Fruit fly (Drosophila melanogaster) whole organism, prepupa: Measurements from ENCODE around the gene Sam-S.

ENCODE experiments used
- CG10631 ChIP-seq: fragments of 200-800 bp; sonication (Bioruptor generic); optimal IDR thresholded peaks from 2 replicates; lab custom pipeline; 2016; ENCODE audit warnings: missing biosample characterization, missing genetic modification characterization
- CG11902 ChIP-seq: fragments of 200-800 bp; sonication (Bioruptor generic); optimal IDR thresholded peaks from 3 replicates; lab custom pipeline; 2016; ENCODE audit warnings: missing biosample characterization, missing genetic modification characterization
- CG15336 ChIP-seq: fragments of 200-800 bp; sonication (Bioruptor generic); IDR thresholded peaks from 2 replicates; pipeline ENCODE4 v1.3.6; 2022; ENCODE audit warnings: missing biosample characterization, missing genetic modification characterization
- CG1621 ChIP-seq: fragments of 200-800 bp; sonication (Bioruptor generic); optimal IDR thresholded peaks from 3 replicates; lab custom pipeline; 2018; ENCODE audit warnings: missing biosample characterization, mild to moderate bottlenecking, missing genetic modification characterization
- CG3032 ChIP-seq: fragments of 200-800 bp; optimal IDR thresholded peaks from 2 replicates; lab custom pipeline; 2019; ENCODE audit warnings: missing biosample characterization, mild to moderate bottlenecking, missing genetic modification characterization, moderate library complexity
- CG32006 ChIP-seq: fragments of 200-800 bp; sonication (Bioruptor generic); optimal IDR thresholded peaks from 3 replicates; lab custom pipeline; 2017; ENCODE audit warnings: missing biosample characterization, mild to moderate bottlenecking, missing genetic modification characterization
- CG3919 ChIP-seq: fragments of 200-800 bp; sonication (Bioruptor generic); optimal IDR thresholded peaks from 3 replicates; lab custom pipeline; 2016; ENCODE audit warnings: missing biosample characterization, missing genetic modification characterization
- CG6163 ChIP-seq: fragments of 200-800 bp; sonication (Bioruptor generic); IDR thresholded peaks from 3 replicates; pipeline ENCODE4 v1.3.6; 2022; ENCODE audit warnings: missing biosample characterization, missing genetic modification characterization
- CG6808 ChIP-seq: fragments of 200-800 bp; sonication (Bioruptor generic); optimal IDR thresholded peaks from 3 replicates; lab custom pipeline; 2017; ENCODE audit warnings: missing biosample characterization, missing genetic modification characterization, mild to moderate bottlenecking, moderate library complexity, missing genetic modification reagents
- CG6854 ChIP-seq: fragments of 200-800 bp; sonication (Bioruptor generic); optimal IDR thresholded peaks from 2 replicates; lab custom pipeline; 2017; ENCODE audit warnings: missing biosample characterization, mild to moderate bottlenecking, missing genetic modification characterization
- CG8319 ChIP-seq: fragments of 200-800 bp; sonication (Bioruptor generic); optimal IDR thresholded peaks from 3 replicates; lab custom pipeline; 2016; ENCODE audit warnings: missing biosample characterization, missing genetic modification characterization
- CG9139 ChIP-seq: fragments of 200-800 bp; sonication (Bioruptor generic); optimal IDR thresholded peaks from 3 replicates; lab custom pipeline; 2017; ENCODE audit warnings: missing biosample characterization, mild to moderate bottlenecking, missing genetic modification characterization
- Eip78C ChIP-seq: fragments of 200-800 bp; sonication (Bioruptor generic); peaks from one replicate; lab custom pipeline; 2016; ENCODE audit warnings: missing biosample characterization, missing genetic modification characterization
- Eip93F ChIP-seq: fragments of 200-800 bp; sonication (Bioruptor generic); optimal IDR thresholded peaks from 2 replicates; lab custom pipeline; 2016; ENCODE audit warnings: missing biosample characterization, mild to moderate bottlenecking, missing genetic modification characterization
- Ets21C ChIP-seq: fragments of 200-800 bp; sonication (Bioruptor generic); optimal IDR thresholded peaks from 3 replicates; lab custom pipeline; 2016; ENCODE audit warnings: missing biosample characterization, missing genetic modification characterization
- Ets96B ChIP-seq: fragments of 200-800 bp; optimal IDR thresholded peaks from 2 replicates; lab custom pipeline; 2019; ENCODE audit warnings: missing biosample characterization, mild to moderate bottlenecking, missing genetic modification characterization, moderate library complexity
- Hr4 ChIP-seq: fragments of 200-800 bp; sonication (Bioruptor generic); optimal IDR thresholded peaks from 3 replicates; lab custom pipeline; 2016; ENCODE audit warnings: missing biosample characterization, missing genetic modification characterization
- Met ChIP-seq: fragments of 200-800 bp; sonication (Bioruptor generic); optimal IDR thresholded peaks from 3 replicates; lab custom pipeline; 2016; ENCODE audit warnings: missing biosample characterization, missing genetic modification characterization
- Sox102F ChIP-seq: fragments of 200-800 bp; sonication (Bioruptor generic); optimal IDR thresholded peaks from 2 replicates; lab custom pipeline; 2016; ENCODE audit warnings: missing biosample characterization, mild to moderate bottlenecking, missing genetic modification characterization
- acj6 ChIP-seq: fragments of 200-800 bp; sonication (Bioruptor generic); optimal IDR thresholded peaks from 3 replicates; lab custom pipeline; 2016; ENCODE audit warnings: missing biosample characterization, missing genetic modification characterization
- dac ChIP-seq: fragments of 200-800 bp; sonication (Bioruptor generic); optimal IDR thresholded peaks from 2 replicates; lab custom pipeline; 2017; ENCODE audit warnings: missing biosample characterization, mild to moderate bottlenecking, missing genetic modification characterization
- eg ChIP-seq: fragments of 200-800 bp; sonication (Bioruptor generic); IDR thresholded peaks from 3 replicates; pipeline ENCODE4 v1.3.6; 2022; ENCODE audit warnings: missing biosample characterization, missing genetic modification characterization
- esn ChIP-seq: fragments of 200-800 bp; sonication (Bioruptor generic); optimal IDR thresholded peaks from 2 replicates; lab custom pipeline; 2016; ENCODE audit warnings: missing biosample characterization, mild to moderate bottlenecking, missing genetic modification characterization, moderate library complexity
- fd59A ChIP-seq: fragments of 200-800 bp; sonication (Bioruptor generic); optimal IDR thresholded peaks from 2 replicates; lab custom pipeline; 2017; ENCODE audit warnings: missing biosample characterization, mild to moderate bottlenecking, missing genetic modification characterization, missing genetic modification reagents
- lz ChIP-seq: fragments of 200-800 bp; sonication (Bioruptor generic); optimal IDR thresholded peaks from 3 replicates; lab custom pipeline; 2016; ENCODE audit warnings: missing biosample characterization, missing genetic modification characterization
- net ChIP-seq: fragments of 200-800 bp; sonication (Bioruptor generic); optimal IDR thresholded peaks from 3 replicates; lab custom pipeline; 2016; ENCODE audit warnings: missing biosample characterization, missing genetic modification characterization
- pdm3 ChIP-seq: fragments of 200-800 bp; sonication (Bioruptor generic); optimal IDR thresholded peaks from 3 replicates; lab custom pipeline; 2016; ENCODE audit warnings: missing biosample characterization, missing genetic modification characterization
- spab ChIP-seq: fragments of 200-800 bp; sonication (Bioruptor generic); optimal IDR thresholded peaks from 2 replicates; lab custom pipeline; 2017; ENCODE audit warnings: missing biosample characterization, mild to moderate bottlenecking, missing genetic modification characterization, missing genetic modification reagents
- ss ChIP-seq, 2 experiments: fragments of 200-800 bp; sonication (Bioruptor generic); optimal IDR thresholded peaks; 2 replicates in 1 of 2; 3 replicates in 1 of 2; lab custom pipeline; 2017 to 2018; ENCODE audit warnings: mild to moderate bottlenecking in 2 of 2, missing biosample characterization in 2 of 2, missing genetic modification characterization in 2 of 2, moderate library complexity in 1 of 2
- svp ChIP-seq: fragments of 200-800 bp; sonication (Bioruptor generic); peaks from one replicate; lab custom pipeline; 2016; ENCODE audit warnings: missing biosample characterization, missing genetic modification characterization
- topi ChIP-seq: fragments of 200-800 bp; sonication (Bioruptor generic); optimal IDR thresholded peaks from 3 replicates; lab custom pipeline; 2016; ENCODE audit warnings: missing biosample characterization, missing genetic modification characterization
- vri ChIP-seq: fragments of 200-800 bp; sonication (Bioruptor generic); optimal IDR thresholded peaks from 3 replicates; lab custom pipeline; 2016; ENCODE audit warnings: missing biosample characterization, mild to moderate bottlenecking, missing genetic modification characterization

The Sam-S gene

DNA sequence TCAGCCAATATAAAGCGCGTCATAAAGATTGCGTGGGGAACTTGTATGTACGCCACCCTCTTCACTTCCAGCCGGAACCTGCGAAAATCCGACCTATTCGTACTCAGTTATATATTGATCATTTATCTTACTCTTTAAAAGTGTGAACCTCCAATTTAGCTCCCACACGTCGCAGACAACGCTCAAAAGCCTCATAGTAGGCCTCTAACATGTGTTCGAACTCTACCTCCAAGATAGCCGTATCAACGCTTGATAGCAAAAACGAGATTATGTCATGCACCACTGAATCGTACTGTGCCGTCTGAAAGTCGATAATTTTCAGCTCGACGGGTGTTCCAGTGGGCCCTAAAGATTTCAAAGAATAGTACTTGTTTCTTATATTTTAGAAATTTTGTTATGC lies 32.9 kb downstream of the Sam-S start:
- peak; percentile 21 for TF ChIP-seq Met
- peak; percentile 90 for TF ChIP-seq vri (GFP tag; lab: Kevin White, UChicago)
- TF ChIP-seq acj6 = no peak
- TF ChIP-seq Eip78C (GFP tag; lab: Kevin White, UChicago) = peak; percentile 19
- TF ChIP-seq Ets96B (tag; lab: Kevin White, UChicago) = no peak
- no peak for TF ChIP-seq CG6854 (GFP tag; lab: Kevin White, UChicago)
- peak; percentile 3 for TF ChIP-seq CG10631 (GFP tag; lab: Kevin White, UChicago)
- no peak for TF ChIP-seq CG8319 (GFP tag; lab: Kevin White, UChicago)
- peak; percentile 61 for TF ChIP-seq svp
- TF ChIP-seq, all 60 proteins: peak for 5

DNA sequence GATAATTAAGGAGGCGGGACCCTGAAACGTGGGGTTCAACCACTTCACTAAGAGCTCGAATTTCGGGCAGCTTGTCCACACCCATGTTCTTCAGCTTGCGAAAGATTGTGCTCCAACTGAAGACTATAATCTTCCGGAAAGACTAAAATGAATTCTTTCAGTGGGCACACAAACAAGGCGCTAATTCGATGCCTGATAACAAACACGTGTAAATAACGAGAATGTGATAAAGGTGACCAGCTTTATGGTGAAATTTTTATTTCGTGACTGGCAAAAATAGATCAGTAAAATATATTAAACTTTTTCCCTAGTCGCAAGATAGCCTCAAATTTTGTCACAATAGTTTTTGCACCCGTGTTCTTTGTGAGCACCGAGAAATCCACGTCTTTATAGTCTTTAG lies 34.1 kb downstream of the Sam-S start, which contains the start of the genes CG31975 and ovm:
Gene CG31975, minus strand, starts transcription at position 144 of the 400 bp plus-strand sequence.
Gene ovm, minus strand, starts transcription at position 144 of the 400 bp plus-strand sequence.
- no peak for TF ChIP-seq esn (GFP tag; lab: Kevin White, UChicago)
- peak; percentile 70 for TF ChIP-seq svp

dm6 chr2L:143088-143487 lies 36.4 kb downstream of the Sam-S start, which contains the start of the genes CG31974 and CG11454:
Gene CG31974 (minus strand): TSS chr2L:143091.
Gene CG11454 (plus strand): TSS chr2L:143323.
- TF ChIP-seq CG1621 (tag; lab: Kevin White, UChicago) (peak; percentile 83), Ets21C (GFP tag; lab: Kevin White, UChicago) (no peak)
- TF ChIP-seq, all 60 proteins: peak for 1

DNA sequence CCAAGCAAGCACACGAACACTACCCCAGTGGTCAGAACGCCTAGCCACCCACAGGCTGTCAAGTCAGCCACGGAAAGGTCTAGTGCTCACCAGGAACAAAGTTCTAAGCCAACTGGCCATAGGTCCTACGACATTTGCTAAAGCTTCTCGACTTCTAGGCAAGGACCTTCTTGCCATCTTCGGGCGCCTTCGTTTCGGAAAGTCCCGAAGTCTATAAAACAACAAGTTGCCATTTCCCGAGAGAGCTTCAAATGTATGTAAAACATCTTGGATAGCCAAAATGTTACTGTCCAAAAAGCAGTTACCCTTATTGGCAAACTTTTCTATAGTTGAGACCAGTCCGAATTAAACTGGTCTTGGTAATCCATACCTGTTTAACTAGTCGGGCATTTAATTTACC lies 39.8 kb downstream of the Sam-S start:
- TF ChIP-seq Hr4 = no peak
- TF ChIP-seq CG3032 (tag; lab: Kevin White, UChicago) = no peak
- TF ChIP-seq CG9139 (GFP tag; lab: Kevin White, UChicago) = no peak
- TF ChIP-seq CG15336 (GFP tag; lab: Robert Waterston, UW) = no peak
- no peak for TF ChIP-seq CG6808
- TF ChIP-seq CG1621 (tag; lab: Kevin White, UChicago) = no peak
- TF ChIP-seq vri (GFP tag; lab: Kevin White, UChicago) = no peak
- TF ChIP-seq lz (GFP tag; lab: Kevin White, UChicago) = no peak
- TF ChIP-seq CG32006 (GFP tag; lab: Kevin White, UChicago) = no peak
- TF ChIP-seq CG3919 (GFP tag; lab: Kevin White, UChicago) = no peak
- no peak for TF ChIP-seq topi (GFP tag; lab: Kevin White, UChicago)
- TF ChIP-seq spab (GFP tag; lab: Kevin White, UChicago) = no peak
- TF ChIP-seq pdm3 = no peak
- TF ChIP-seq fd59A (GFP tag; lab: Kevin White, UChicago) = no peak
- no peak for TF ChIP-seq CG11902 (GFP tag; lab: Kevin White, UChicago)
- TF ChIP-seq svp = no peak
- no peak for TF ChIP-seq Eip93F (GFP tag; lab: Kevin White, UChicago)
- no peak for TF ChIP-seq ss (GFP tag; optimal IDR thresholded peaks at IDR 0.05; lab: Kevin White, UChicago)
- TF ChIP-seq Met = no peak
- no peak for TF ChIP-seq net

- TF ChIP-seq dac (GFP tag; lab: Kevin White, UChicago) = no peak
- TF ChIP-seq Sox102F (GFP tag; lab: Kevin White, UChicago) = no peak
- TF ChIP-seq eg (GFP tag; lab: Robert Waterston, UW) = no peak
- TF ChIP-seq CG6163 = no peak
- no peak for TF ChIP-seq CG9139 (GFP tag; lab: Kevin White, UChicago)
Observed at dm6 chr2L:153142-153541, 46.4 kb downstream of the Sam-S start, which contains the start of gene CG42399. Gene CG42399 (minus strand): TSS chr2L:153300.
